Fruit fly (Drosophila melanogaster): ENCODE results near the gene CG9686.

DNA sequence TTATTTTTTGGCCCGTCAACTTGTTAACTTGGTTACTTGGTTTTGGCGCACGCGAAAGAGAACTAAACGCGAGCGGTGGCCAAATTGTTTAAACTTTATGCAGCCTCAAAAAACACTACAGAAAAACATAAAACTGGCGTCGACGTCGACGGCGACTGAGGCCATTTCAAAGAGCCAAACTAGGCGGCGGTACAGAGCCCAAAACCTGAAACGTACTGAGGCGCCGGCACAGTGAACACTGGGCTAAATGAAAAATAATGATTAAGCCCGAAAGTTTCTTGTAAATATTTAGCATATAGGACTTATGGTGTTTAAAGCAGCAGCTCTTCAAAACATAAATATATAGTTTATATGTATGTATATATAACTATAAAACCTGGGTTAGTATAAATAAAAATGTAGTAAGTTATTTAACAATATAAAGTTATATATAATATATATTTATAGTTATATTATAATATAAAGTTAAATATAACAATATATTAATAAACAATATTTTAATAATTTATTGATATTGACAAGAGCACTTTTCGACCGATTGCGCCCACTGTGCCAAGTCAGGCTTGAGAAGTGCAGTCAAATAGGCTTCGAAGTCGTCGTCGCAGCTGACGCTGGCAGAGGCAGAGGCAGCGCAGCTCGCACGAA lies 20.0 kb downstream of the CG9686 start, which contains the start of gene CG15249:
- TF ChIP-seq pan (optimal IDR thresholded peaks at IDR 0.05) = no peak
- no peak for TF ChIP-seq usp (GFP tag; optimal IDR thresholded peaks at IDR 0.05)
- no peak for TF ChIP-seq EcR (GFP tag; optimal IDR thresholded peaks at IDR 0.05)
- no peak for TF ChIP-seq Dll (optimal IDR thresholded peaks at IDR 0.05)
- TF ChIP-seq psq (optimal IDR thresholded peaks at IDR 0.05) = no peak

All from whole organism.